Worm (Caenorhabditis elegans) whole organism, L4 larva: ENCODE results near the gene C45G9.9.

Source experiments
- F49E8.2 ChIP-seq: sonication (generic microtip); optimal IDR thresholded peaks from 2 replicates; lab custom pipeline; 2016; ENCODE audit warnings: missing compliant biosample characterization, mild to moderate bottlenecking, missing genetic modification characterization, borderline replicate concordance
- T20F7.1 ChIP-seq: fragments of 200-800 bp; sonication (Bioruptor generic); optimal IDR thresholded peaks from 2 replicates; lab custom pipeline; 2018; ENCODE audit warnings: mild to moderate bottlenecking, missing genetic modification characterization, missing compliant biosample characterization
- ceh-82 ChIP-seq: sonication (generic microtip); optimal IDR thresholded peaks from 2 replicates; lab custom pipeline; 2017; ENCODE audit warnings: missing biosample characterization, missing genetic modification characterization
- hif-1 ChIP-seq, 2 experiments: sonication (generic microtip); optimal IDR thresholded peaks; 2 replicates each; lab custom pipeline; 2016 to 2017; ENCODE audit warnings: missing compliant biosample characterization in 2 of 2, missing genetic modification characterization in 2 of 2, missing genetic modification reagents in 2 of 2, missing genotype in 2 of 2, mild to moderate bottlenecking in 1 of 2
- lin-13 ChIP-seq: fragments of 150-350 bp; optimal IDR thresholded peaks from 2 replicates; lab custom pipeline; 2014; ENCODE audit warnings: missing biosample characterization, missing genetic modification reagents, missing genetic modification characterization
- nhr-28 ChIP-seq: fragments of 150-350 bp; optimal IDR thresholded peaks from 2 replicates; lab custom pipeline; 2014; ENCODE audit warnings: missing biosample characterization, missing genetic modification characterization
- snpc-4 ChIP-seq: fragments of 150-350 bp; optimal IDR thresholded peaks from 2 replicates; lab custom pipeline; 2014; ENCODE audit warnings: missing biosample characterization, missing genetic modification characterization

- TF ChIP-seq T20F7.1 (GFP tag; lab: Kevin White, UChicago) (no peak), nhr-28 (tag; lab: Kevin White, UChicago) (no peak), hif-1 (tag; optimal IDR thresholded peaks at IDR 0.05; lab: Kevin White, UChicago) (no peak), F49E8.2 (no peak), snpc-4 (no peak), ceh-82 (no peak), lin-13 (no peak)
These were observed 28.4 kb downstream of the C45G9.9 start for ce11 chrIII:5027219-5027618.
